Fruit fly (Drosophila melanogaster) whole organism: ENCODE results near the gene CG17078.

Experiments used
- CG8478 ChIP-seq: fragments of >200 bp; optimal IDR thresholded peaks from 2 replicates; lab custom pipeline; 2018; ENCODE audit warnings: inconsistent platforms
- Dll ChIP-seq: fragments of >200 bp; optimal IDR thresholded peaks from 2 replicates; lab custom pipeline; 2017
- EcR ChIP-seq, 2 experiments: fragments of >200 bp; optimal IDR thresholded peaks; 2 replicates each; lab custom pipeline; 2017; ENCODE audit warnings: missing biosample characterization in 2 of 2, missing genetic modification characterization in 2 of 2, missing genetic modification reagents in 2 of 2
- pan ChIP-seq: fragments of >200 bp; optimal IDR thresholded peaks from 2 replicates; lab custom pipeline; 2017
- psq ChIP-seq: fragments of >200 bp; optimal IDR thresholded peaks from 2 replicates; lab custom pipeline; 2017

DNA sequence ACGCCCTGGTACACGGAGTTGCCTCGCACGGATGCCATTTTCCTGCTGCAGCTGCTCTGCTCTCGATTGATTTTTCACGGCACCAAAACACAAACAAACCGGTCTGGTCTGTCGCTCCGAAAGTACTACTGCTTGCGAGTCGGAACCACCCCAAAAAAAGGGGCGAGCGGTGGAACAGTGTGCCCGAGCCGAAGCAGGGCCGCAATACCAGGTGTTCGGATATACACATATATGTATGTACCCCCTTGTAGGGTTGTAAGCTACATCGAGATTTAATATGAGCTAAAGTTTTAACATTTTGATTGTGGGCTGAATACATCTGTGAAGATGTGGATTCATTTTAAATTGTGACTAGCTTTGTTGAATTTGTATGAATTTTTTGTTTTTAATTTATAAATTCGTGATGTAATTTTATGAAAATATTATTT lies 7.6 kb upstream of the CG17078 start:
- TF ChIP-seq pan (lab: Kevin White, UChicago) (no peak), CG8478 (lab: Kevin White, UChicago) (no peak), EcR (GFP tag; optimal IDR thresholded peaks at IDR 0.05; lab: Kevin White, UChicago) (no peak), Dll (lab: Kevin White, UChicago) (no peak), psq (lab: Kevin White, UChicago) (no peak)
